Worm (Caenorhabditis elegans): ENCODE measurements around the gene fkh-5.

ce11 chrIII:4856109-4856508 lies 11.6 kb downstream of the fkh-5 start, which contains the start of gene C35D10.7:
- TF ChIP-seq flh-1 (GFP tag; optimal IDR thresholded peaks at IDR 0.05), result no peak
- TF ChIP-seq pha-4 (tag; optimal IDR thresholded peaks at IDR 0.05), result no peak
- TF ChIP-seq hlh-1 (tag; optimal IDR thresholded peaks at IDR 0.05), result no peak
- no peak for TF ChIP-seq lin-13 (tag; optimal IDR thresholded peaks at IDR 0.05)

Measured in whole organism, mixed stage, embryonic.